Worm (Caenorhabditis elegans) whole organism, L1 larva: ENCODE data around the gene T05G5.5.

Source experiments
- Y116A8C.19 ChIP-seq: sonication (generic microtip); optimal IDR thresholded peaks from 2 replicates; lab custom pipeline; 2016; ENCODE audit warnings: missing compliant biosample characterization, missing genetic modification characterization, borderline replicate concordance
- aha-1 ChIP-seq: fragments of 150-350 bp; optimal IDR thresholded peaks from 2 replicates; lab custom pipeline; 2014; ENCODE audit warnings: missing biosample characterization, missing genetic modification characterization
- aly-2 ChIP-seq: fragments of 150-350 bp; optimal IDR thresholded peaks from 2 replicates; lab custom pipeline; 2014; ENCODE audit warnings: missing biosample characterization, missing genetic modification characterization
- blmp-1 ChIP-seq: fragments of 150-350 bp; optimal IDR thresholded peaks from 2 replicates; lab custom pipeline; 2014; ENCODE audit warnings: missing biosample characterization, missing genetic modification characterization
- ceh-8 ChIP-seq: fragments of 200-800 bp; sonication (Bioruptor generic); optimal IDR thresholded peaks from 2 replicates; lab custom pipeline; 2018; ENCODE audit warnings: mild to moderate bottlenecking, missing genetic modification characterization, moderate library complexity, missing compliant biosample characterization
- ceh-88 ChIP-seq: fragments of 200-800 bp; sonication (Bioruptor generic); IDR thresholded peaks from 2 replicates; pipeline ENCODE4 v1.3.6; 2022; ENCODE audit warnings: missing genetic modification characterization, missing compliant biosample characterization
- ceh-90 ChIP-seq: sonication (generic microtip); optimal IDR thresholded peaks from 2 replicates; lab custom pipeline; 2016; ENCODE audit warnings: missing genetic modification characterization, missing compliant biosample characterization
- dsc-1 ChIP-seq: sonication (generic microtip); optimal IDR thresholded peaks from 2 replicates; lab custom pipeline; 2016; ENCODE audit warnings: mild to moderate bottlenecking, missing genetic modification characterization, missing compliant biosample characterization
- efl-1 ChIP-seq, 4 experiments: fragments of 150-350 bp; optimal IDR thresholded peaks in 3 of 4; peaks in 1 of 4; 1 replicate in 1 of 4; 2 replicates in 3 of 4; lab custom pipeline; 2014; ENCODE audit warnings: missing biosample characterization in 2 of 4, missing genetic modification characterization in 2 of 4, missing genetic modification reagents in 2 of 4
- efl-3 ChIP-seq: fragments of 200-800 bp; sonication (Bioruptor generic); optimal IDR thresholded peaks from 2 replicates; lab custom pipeline; 2018; ENCODE audit warnings: mild to moderate bottlenecking, missing genetic modification characterization, missing compliant biosample characterization
- egl-13 ChIP-seq: sonication (generic microtip); optimal IDR thresholded peaks from 2 replicates; lab custom pipeline; 2016; ENCODE audit warnings: missing genotype, missing genetic modification reagents, missing genetic modification characterization, missing compliant biosample characterization
- egl-27 ChIP-seq, 2 experiments: fragments of 150-350 bp in 1 of 2; sonication (generic microtip); optimal IDR thresholded peaks; 3 replicates each; lab custom pipeline; 2017 to 2018; ENCODE audit warnings: missing biosample characterization in 2 of 2, missing genetic modification characterization in 2 of 2, missing genetic modification reagents in 2 of 2
- elt-3 ChIP-seq, 6 experiments: fragments of 150-350 bp in 1 of 6; sonication (generic microtip); optimal IDR thresholded peaks; 2 replicates each; lab custom pipeline; 2017 to 2018; ENCODE audit warnings: missing biosample characterization in 6 of 6, missing genetic modification characterization in 6 of 6, inconsistent platforms in 1 of 6
- fkh-8 ChIP-seq: sonication (generic microtip); optimal IDR thresholded peaks from 2 replicates; lab custom pipeline; 2016; ENCODE audit warnings: mild to moderate bottlenecking, missing genetic modification characterization, missing compliant biosample characterization
- grh-1 ChIP-seq: fragments of 200-800 bp; sonication (Bioruptor generic); IDR thresholded peaks from 2 replicates; pipeline ENCODE4 v1.3.6; 2022; ENCODE audit warnings: missing genetic modification reagents, missing genetic modification characterization, missing compliant biosample characterization
- hlh-17 ChIP-seq: fragments of 200-800 bp; sonication (Bioruptor generic); optimal IDR thresholded peaks from 2 replicates; lab custom pipeline; 2018; ENCODE audit warnings: missing genetic modification characterization, mild to moderate bottlenecking, missing compliant biosample characterization, moderate library complexity, borderline replicate concordance
- hpl-2 ChIP-seq: fragments of 150-350 bp; optimal IDR thresholded peaks from 2 replicates; lab custom pipeline; 2014; ENCODE audit warnings: missing biosample characterization, missing genetic modification reagents, missing genetic modification characterization
- lin-13 ChIP-seq: fragments of 150-350 bp; optimal IDR thresholded peaks from 2 replicates; lab custom pipeline; 2014; ENCODE audit warnings: missing biosample characterization, missing genetic modification reagents, missing genetic modification characterization
- lin-15B ChIP-seq: fragments of 150-350 bp; sonication (generic microtip); optimal IDR thresholded peaks from 3 replicates; lab custom pipeline; 2014; ENCODE audit warnings: missing biosample characterization, missing genetic modification characterization
- lin-39 ChIP-seq: fragments of 150-350 bp; optimal IDR thresholded peaks from 2 replicates; lab custom pipeline; 2014; ENCODE audit warnings: missing biosample characterization, missing genetic modification reagents, missing genetic modification characterization
- lir-3 ChIP-seq: sonication (generic microtip); optimal IDR thresholded peaks from 2 replicates; lab custom pipeline; 2016; ENCODE audit warnings: mild to moderate bottlenecking, missing genetic modification characterization, moderate library complexity, missing compliant biosample characterization; ENCODE audit not compliant: poor library complexity
- mdl-1 ChIP-seq, 2 experiments: fragments of 150-350 bp; optimal IDR thresholded peaks; 2 replicates each; lab custom pipeline; 2014 to 2017; ENCODE audit warnings: missing biosample characterization in 2 of 2, missing genetic modification characterization in 2 of 2, inconsistent platforms in 1 of 2
- mep-1 ChIP-seq: fragments of 150-350 bp; optimal IDR thresholded peaks from 2 replicates; lab custom pipeline; 2014; ENCODE audit warnings: missing biosample characterization, missing genetic modification characterization
- nhr-11 ChIP-seq: fragments of 150-350 bp; optimal IDR thresholded peaks from 2 replicates; lab custom pipeline; 2014; ENCODE audit warnings: missing biosample characterization, missing genetic modification characterization
- nhr-20 ChIP-seq: sonication (generic microtip); optimal IDR thresholded peaks from 2 replicates; lab custom pipeline; 2016; ENCODE audit warnings: mild to moderate bottlenecking, missing genetic modification characterization, missing compliant biosample characterization
- nhr-28 ChIP-seq: fragments of 150-350 bp; optimal IDR thresholded peaks from 2 replicates; lab custom pipeline; 2014; ENCODE audit warnings: missing biosample characterization, missing genetic modification characterization
- nhr-47 ChIP-seq: sonication (generic microtip); optimal IDR thresholded peaks from 2 replicates; lab custom pipeline; 2016; ENCODE audit warnings: mild to moderate bottlenecking, missing genetic modification characterization, moderate library complexity, missing compliant biosample characterization
- nhr-71 ChIP-seq: sonication (generic microtip); optimal IDR thresholded peaks from 2 replicates; lab custom pipeline; 2016; ENCODE audit warnings: mild to moderate bottlenecking, missing genetic modification characterization, moderate library complexity, missing compliant biosample characterization
- nhr-76 ChIP-seq: sonication (generic microtip); optimal IDR thresholded peaks from 2 replicates; lab custom pipeline; 2017; ENCODE audit warnings: missing biosample characterization, missing genetic modification characterization
- nhr-77 ChIP-seq: fragments of 150-350 bp; optimal IDR thresholded peaks from 2 replicates; lab custom pipeline; 2014; ENCODE audit warnings: missing biosample characterization, missing genetic modification characterization
- nhr-84 ChIP-seq: sonication (generic microtip); optimal IDR thresholded peaks from 2 replicates; lab custom pipeline; 2017; ENCODE audit warnings: missing biosample characterization, missing genetic modification characterization
- pqm-1 ChIP-seq: sonication (generic microtip); optimal IDR thresholded peaks from 3 replicates; lab custom pipeline; 2017; ENCODE audit warnings: missing biosample characterization, missing genetic modification characterization
- rnt-1 ChIP-seq: sonication (generic microtip); optimal IDR thresholded peaks from 2 replicates; lab custom pipeline; 2016; ENCODE audit warnings: mild to moderate bottlenecking, missing genetic modification characterization, moderate library complexity, missing compliant biosample characterization
- snpc-4 ChIP-seq: fragments of 150-350 bp; optimal IDR thresholded peaks from 2 replicates; lab custom pipeline; 2014; ENCODE audit warnings: missing biosample characterization, missing genetic modification characterization
- snu-23 ChIP-seq: sonication (generic microtip); optimal IDR thresholded peaks from 2 replicates; lab custom pipeline; 2016; ENCODE audit warnings: missing genetic modification characterization, missing compliant biosample characterization
- sox-4 ChIP-seq: sonication (generic microtip); optimal IDR thresholded peaks from 2 replicates; lab custom pipeline; 2016; ENCODE audit warnings: missing genetic modification characterization, missing compliant biosample characterization
- sptf-1 ChIP-seq: fragments of 150-350 bp; optimal IDR thresholded peaks from 2 replicates; lab custom pipeline; 2014; ENCODE audit warnings: missing biosample characterization, missing genetic modification characterization
- sup-37 ChIP-seq: fragments of 200-800 bp; sonication (Bioruptor generic); optimal IDR thresholded peaks from 2 replicates; lab custom pipeline; 2018; ENCODE audit warnings: mild to moderate bottlenecking, missing genetic modification characterization, missing compliant biosample characterization
- unc-130 ChIP-seq: fragments of 150-350 bp; optimal IDR thresholded peaks from 2 replicates; lab custom pipeline; 2017; ENCODE audit warnings: missing biosample characterization, missing genetic modification characterization, inconsistent platforms
- unc-62 ChIP-seq: fragments of 150-350 bp; optimal IDR thresholded peaks from 2 replicates; lab custom pipeline; 2014; ENCODE audit warnings: missing biosample characterization, missing genetic modification reagents, missing genetic modification characterization
- unc-86 ChIP-seq: sonication (generic microtip); optimal IDR thresholded peaks from 2 replicates; lab custom pipeline; 2016; ENCODE audit warnings: missing genetic modification characterization, missing compliant biosample characterization
- unc-98 ChIP-seq: fragments of 200-800 bp; sonication (Bioruptor generic); IDR thresholded peaks from 2 replicates; pipeline ENCODE4 v1.3.6; 2022; ENCODE audit warnings: missing genetic modification characterization, missing compliant biosample characterization
- zag-1 ChIP-seq: fragments of 150-350 bp; optimal IDR thresholded peaks from 2 replicates; lab custom pipeline; 2014; ENCODE audit warnings: missing biosample characterization, missing genetic modification characterization

Gene T05G5.5

ce11 chrIII:9731313-9731912 is 19.8 kb downstream of the T05G5.5 start (continued):
- TF ChIP-seq aha-1 (tag; lab: Kevin White, UChicago) (no peak), hlh-17 (GFP tag; lab: Kevin White, UChicago) (no peak), unc-86 (tag; lab: Kevin White, UChicago) (no peak), mep-1 (tag; lab: Kevin White, UChicago) (no peak), nhr-84 (no peak), ceh-8 (GFP tag; lab: Kevin White, UChicago) (no peak), blmp-1 (tag; lab: Kevin White, UChicago) (no peak), nhr-71 (tag; lab: Kevin White, UChicago) (peak; percentile 60), Y116A8C.19 (tag; lab: Kevin White, UChicago) (no peak), egl-27 (tag; optimal IDR thresholded peaks at IDR 0.05; lab: Kevin White, UChicago) (no peak), hpl-2 (GFP tag; lab: Kevin White, UChicago) (no peak), rnt-1 (tag; lab: Kevin White, UChicago) (peak; percentile 74), ceh-88 (GFP tag; lab: Robert Waterston, UW) (no peak), nhr-77 (tag; lab: Kevin White, UChicago) (no peak), nhr-76 (tag; lab: Kevin White, UChicago) (no peak), nhr-20 (tag; lab: Kevin White, UChicago) (peak; percentile 20), efl-3 (GFP tag; lab: Kevin White, UChicago) (no peak), fkh-8 (tag; lab: Kevin White, UChicago) (no peak), unc-130 (tag; lab: Kevin White, UChicago) (no peak), aly-2 (tag; lab: Kevin White, UChicago) (no peak), grh-1 (GFP tag; lab: Robert Waterston, UW) (no peak), lin-15B (tag; lab: Kevin White, UChicago) (no peak), snpc-4 (tag; lab: Kevin White, UChicago) (no peak), sup-37 (no peak), zag-1 (no peak), pqm-1 (tag; lab: Kevin White, UChicago) (no peak), sox-4 (no peak), snu-23 (GFP tag; lab: Kevin White, UChicago) (peak; percentile 19), nhr-47 (tag; lab: Kevin White, UChicago) (no peak), nhr-11 (tag; lab: Kevin White, UChicago) (no peak), lir-3 (no peak)
- TF ChIP-seq, all 84 proteins: peak for 11

DNA sequence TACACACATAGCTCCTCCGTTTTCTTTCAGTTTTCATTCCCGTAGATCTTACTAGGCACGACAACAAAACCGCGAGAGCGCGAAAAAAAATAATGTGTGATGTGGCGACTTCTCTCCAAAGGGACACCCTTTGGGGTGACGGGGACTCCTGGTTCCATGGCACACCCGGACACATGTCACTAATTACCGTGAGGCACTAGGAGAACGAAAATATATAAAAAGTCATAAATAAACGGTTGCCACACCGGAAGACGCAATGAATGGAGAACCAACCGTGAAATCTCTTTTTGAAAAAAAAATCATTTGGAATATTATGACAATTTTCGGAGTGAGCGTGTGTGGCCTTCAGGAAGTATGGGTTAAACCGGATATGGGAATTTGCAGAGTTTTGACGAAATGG is 20.8 kb downstream of the T05G5.5 start:
- TF ChIP-seq efl-1 (optimal IDR thresholded peaks at IDR 0.05; lab: Kevin White, UChicago) = no peak
- peak in 1 of 2 experiments; percentile 42 for TF ChIP-seq efl-1 (GFP tag; optimal IDR thresholded peaks at IDR 0.05 in 1 of 2; lab: Kevin White, UChicago)
- TF ChIP-seq dsc-1 (tag; lab: Kevin White, UChicago) = peak; percentile 53
- no peak for TF ChIP-seq blmp-1 (tag; lab: Kevin White, UChicago)

DNA sequence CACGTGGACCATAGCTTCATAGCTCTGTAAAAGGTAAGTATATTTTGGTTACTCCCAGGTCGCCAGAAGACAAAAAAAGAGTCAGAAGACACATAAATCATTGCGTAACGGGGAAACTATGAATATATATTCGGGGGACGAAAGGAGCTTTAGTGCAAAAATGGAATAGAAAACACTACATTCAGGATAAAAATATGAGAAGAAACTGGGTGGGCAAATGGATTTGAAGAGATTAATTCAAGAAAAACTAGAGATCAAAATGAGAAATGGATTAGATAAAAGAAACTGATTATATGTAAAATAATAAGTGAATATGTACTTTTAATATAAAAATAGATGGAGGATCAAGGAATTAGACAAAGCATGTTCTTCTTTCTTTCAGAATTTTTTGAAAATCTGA is 23.8 kb downstream of the T05G5.5 start, which contains the start of gene C07A9.12:
Gene C07A9.12 (minus strand): TSS at position 101 of the 400 bp plus-strand sequence.
- TF ChIP-seq unc-130 (tag; lab: Kevin White, UChicago) (no peak), dsc-1 (tag; lab: Kevin White, UChicago) (peak; percentile 3)

- TF ChIP-seq unc-98 = no peak
- no peak for TF ChIP-seq sox-4
- no peak for TF ChIP-seq sptf-1 (tag; lab: Kevin White, UChicago)
- TF ChIP-seq egl-13 = no peak
- TF ChIP-seq mdl-1 (tag; optimal IDR thresholded peaks at IDR 0.05; lab: Kevin White, UChicago) = no peak
- no peak for TF ChIP-seq blmp-1 (tag; lab: Kevin White, UChicago)
- no peak for TF ChIP-seq rnt-1 (tag; lab: Kevin White, UChicago)
- TF ChIP-seq nhr-11 (tag; lab: Kevin White, UChicago) = no peak
- no peak for TF ChIP-seq lin-39 (tag; lab: Kevin White, UChicago)
- no peak for TF ChIP-seq lin-13 (GFP tag; lab: Kevin White, UChicago)
- no peak for TF ChIP-seq ceh-90 (tag; lab: Kevin White, UChicago)
- TF ChIP-seq nhr-28 (tag; lab: Kevin White, UChicago) = no peak
- no peak for TF ChIP-seq unc-62
- no peak for TF ChIP-seq fkh-8 (tag; lab: Kevin White, UChicago)
- no peak for TF ChIP-seq hpl-2 (GFP tag; lab: Kevin White, UChicago)
- TF ChIP-seq elt-3 (tag; optimal IDR thresholded peaks at IDR 0.05; lab: Kevin White, UChicago) = no peak
Measured at ce11 chrIII:9725114-9725513, 26.1 kb downstream of the T05G5.5 start, which contains the start of gene clec-162. clec-162 (minus strand) TSS chrIII:9725214.
